Fruit fly (Drosophila melanogaster) Kc167 (cell line): ENCODE measurements around the gene alph.

Experiments
- Sin3A ChIP-seq: fragments of >200 bp; optimal IDR thresholded peaks from 2 replicates; lab custom pipeline; 2018; ENCODE audit warnings: missing external identifiers
- psq ChIP-seq: fragments of >200 bp; optimal IDR thresholded peaks from 2 replicates; lab custom pipeline; 2017; ENCODE audit warnings: missing external identifiers
- ttk ChIP-seq: sonication (Bioruptor generic); optimal IDR thresholded peaks from 2 replicates; lab custom pipeline; 2017; ENCODE audit warnings: missing external identifiers

dm6 chr3R:29550735-29551134 is 40.9 kb upstream of the alph start:
- TF ChIP-seq Sin3A (lab: Kevin White, UChicago) (no peak), psq (no peak), ttk (lab: Kevin White, UChicago) (no peak)
